Worm (Caenorhabditis elegans): Measurements from ENCODE around the gene msrp-7.

The msrp-7 gene

ce11 chrII:10860840-10861239, 50.0 kb downstream of the msrp-7 start, which contains the start of gene M106.3:
Gene M106.3 (minus strand): TSS chrII:10860909.
- TF ChIP-seq nhr-28 (tag; optimal IDR thresholded peaks at IDR 0.05) (peak; percentile 85), mdl-1 (tag; optimal IDR thresholded peaks at IDR 0.05) (peak in 1 of 2 experiments; percentile 39), daf-16 (GFP tag; optimal IDR thresholded peaks at IDR 0.05) (no peak), daf-16 (tag; optimal IDR thresholded peaks at IDR 0.05) (peak; percentile 43), fos-1 (tag; optimal IDR thresholded peaks at IDR 0.05) (no peak), hlh-30 (tag; optimal IDR thresholded peaks at IDR 0.05; ENCODE audit: insufficient read depth) (peak; percentile 33), mxl-3 (GFP tag; optimal IDR thresholded peaks at IDR 0.05) (peak; percentile 65), nhr-77 (tag; optimal IDR thresholded peaks at IDR 0.05) (peak; percentile 34), pqm-1 (tag; optimal IDR thresholded peaks at IDR 0.05) (peak; percentile 87), nhr-102 (tag; optimal IDR thresholded peaks at IDR 0.05) (no peak), tra-1 (GFP tag; IDR thresholded peaks at IDR 0.05) (0 out of 2 replicates have a peak, but pooled peaks have one; percentile 25), lin-39 (tag; optimal IDR thresholded peaks at IDR 0.05) (no peak), unc-130 (GFP tag; optimal IDR thresholded peaks at IDR 0.05) (no peak), dmd-6 (GFP tag; IDR thresholded peaks at IDR 0.05) (peak; percentile 74), dve-1 (tag; optimal IDR thresholded peaks at IDR 0.05; ENCODE audit: insufficient read depth) (peak; percentile 7), ZK546.5 (tag; optimal IDR thresholded peaks at IDR 0.05) (no peak), hif-1 (tag; optimal IDR thresholded peaks at IDR 0.05) (no peak), hlh-11 (tag; optimal IDR thresholded peaks at IDR 0.05) (peak; percentile 55)

ce11 chrII:10861305-10861704, 50.5 kb downstream of the msrp-7 start:
- TF ChIP-seq unc-62 (GFP tag; optimal IDR thresholded peaks at IDR 0.05 in 1 of 2) (peak in 1 of 2 experiments; percentile 57), unc-62 (tag; optimal IDR thresholded peaks at IDR 0.05) (no peak), sdz-12 (GFP tag; optimal IDR thresholded peaks at IDR 0.05) (no peak)

Measured in whole organism, L4 larva.